Fruit fly (Drosophila melanogaster) whole organism, embryonic: Measurements from ENCODE around the gene mRpS18C.

Experiments
- Awh ChIP-seq: fragments of 200-800 bp; sonication (Bioruptor generic); IDR thresholded peaks from 2 replicates; pipeline ENCODE4, ENCODE4 v1.3.6; 2022; ENCODE audit warnings: missing biosample characterization, missing genetic modification characterization
- CG10366 ChIP-seq: fragments of 200-800 bp; sonication (Bioruptor generic); IDR thresholded peaks from 2 replicates; pipeline ENCODE4 v1.3.6; 2022; ENCODE audit warnings: missing biosample characterization, missing genetic modification characterization
- CG10431 ChIP-seq: fragments of 200-800 bp; sonication (Bioruptor generic); optimal IDR thresholded peaks from 3 replicates; lab custom pipeline; 2018; ENCODE audit warnings: missing biosample characterization, mild to moderate bottlenecking, missing genetic modification characterization
- CG11085 ChIP-seq: fragments of 200-800 bp; sonication (Bioruptor generic); IDR thresholded peaks from 2 replicates; pipeline ENCODE4 v1.3.6; 2022; ENCODE audit warnings: missing biosample characterization, missing genetic modification characterization
- CG11695 ChIP-seq: fragments of 200-800 bp; sonication (Bioruptor generic); IDR thresholded peaks from 3 replicates; pipeline ENCODE4 v1.3.6; 2022; ENCODE audit warnings: missing biosample characterization, missing genetic modification characterization
- CG12744 ChIP-seq: fragments of 200-800 bp; sonication (Bioruptor generic); optimal IDR thresholded peaks from 2 replicates; lab custom pipeline; 2016; ENCODE audit warnings: missing biosample characterization, missing genetic modification characterization
- CG15601 ChIP-seq: fragments of 200-800 bp; sonication (Bioruptor generic); optimal IDR thresholded peaks from 3 replicates; lab custom pipeline; 2019; ENCODE audit warnings: missing biosample characterization, mild to moderate bottlenecking, missing genetic modification characterization, moderate library complexity
- CG17361 ChIP-seq: fragments of 200-800 bp; sonication (Bioruptor generic); IDR thresholded peaks from 3 replicates; pipeline ENCODE4 v1.3.6; 2022; ENCODE audit warnings: missing biosample characterization, missing genetic modification characterization
- CG18262 ChIP-seq: fragments of 200-800 bp; optimal IDR thresholded peaks from 3 replicates; lab custom pipeline; 2019; ENCODE audit warnings: missing biosample characterization, mild to moderate bottlenecking, missing genetic modification characterization, moderate library complexity
- CG18599 ChIP-seq: fragments of 200-800 bp; sonication (Bioruptor generic); optimal IDR thresholded peaks from 3 replicates; lab custom pipeline; 2017; ENCODE audit warnings: missing biosample characterization, missing genetic modification characterization, mild to moderate bottlenecking, moderate library complexity, missing genetic modification reagents
- CG2889 ChIP-seq: fragments of 200-800 bp; sonication (Bioruptor generic); IDR thresholded peaks from 3 replicates; pipeline ENCODE4 v1.3.6; 2022; ENCODE audit warnings: missing biosample characterization, missing genetic modification characterization
- CG31224 ChIP-seq: fragments of 200-800 bp; sonication (Bioruptor generic); IDR thresholded peaks from 2 replicates; pipeline ENCODE4 v1.3.6; 2022; ENCODE audit warnings: missing biosample characterization, missing genetic modification characterization
- CG3847 ChIP-seq: fragments of 200-800 bp; sonication (Bioruptor generic); IDR thresholded peaks from 2 replicates; pipeline ENCODE4 v1.3.6; 2022; ENCODE audit warnings: missing biosample characterization, missing genetic modification characterization
- CG7372 ChIP-seq: fragments of 200-800 bp; sonication (Bioruptor generic); IDR thresholded peaks from 2 replicates; pipeline ENCODE4 v1.3.6; 2022; ENCODE audit warnings: missing biosample characterization, missing genetic modification characterization
- CG7745 ChIP-seq: fragments of 200-800 bp; sonication (Bioruptor generic); optimal IDR thresholded peaks from 2 replicates; lab custom pipeline; 2018; ENCODE audit warnings: missing biosample characterization, mild to moderate bottlenecking, missing genetic modification characterization, moderate library complexity
- CG7928 ChIP-seq: fragments of 200-800 bp; sonication (Bioruptor generic); optimal IDR thresholded peaks from 2 replicates; lab custom pipeline; 2017; ENCODE audit warnings: missing biosample characterization, mild to moderate bottlenecking, missing genetic modification characterization
- CG8290 ChIP-seq, 3 experiments: fragments of 200-800 bp; sonication (Bioruptor generic); optimal IDR thresholded peaks; 2 replicates each; lab custom pipeline; 2016 to 2019; ENCODE audit warnings: missing biosample characterization in 3 of 3, missing genetic modification characterization in 3 of 3, mild to moderate bottlenecking in 2 of 3, moderate library complexity in 1 of 3
- CG9817 ChIP-seq: fragments of 200-800 bp; sonication (Bioruptor generic); optimal IDR thresholded peaks from 2 replicates; lab custom pipeline; 2018; ENCODE audit warnings: missing biosample characterization, mild to moderate bottlenecking, missing genetic modification characterization, moderate library complexity
- CrebB ChIP-seq: fragments of 200-800 bp; sonication (Bioruptor generic); optimal IDR thresholded peaks from 3 replicates; lab custom pipeline; 2018; ENCODE audit warnings: missing biosample characterization, mild to moderate bottlenecking, missing genetic modification characterization
- Deaf1 ChIP-seq: fragments of 200-800 bp; optimal IDR thresholded peaks from 3 replicates; lab custom pipeline; 2019; ENCODE audit warnings: missing biosample characterization, mild to moderate bottlenecking, missing genetic modification characterization, moderate library complexity
- Dfd ChIP-seq, 2 experiments: fragments of >200 bp; optimal IDR thresholded peaks; 2 replicates each; lab custom pipeline; 2017; ENCODE audit warnings: missing biosample characterization in 2 of 2, missing genetic modification characterization in 2 of 2
- Hr39 ChIP-seq: fragments of >200 bp; optimal IDR thresholded peaks from 2 replicates; lab custom pipeline; 2017
- Hr51 ChIP-seq, 2 experiments: fragments of 200-800 bp; sonication (Bioruptor generic); optimal IDR thresholded peaks; 2 replicates in 1 of 2; 3 replicates in 1 of 2; lab custom pipeline; 2016 to 2018; ENCODE audit warnings: missing biosample characterization in 2 of 2, missing genetic modification characterization in 2 of 2, mild to moderate bottlenecking in 1 of 2, moderate library complexity in 1 of 2
- Lim3 ChIP-seq: fragments of 200-800 bp; sonication (Bioruptor generic); IDR thresholded peaks from 2 replicates; pipeline ENCODE4 v1.3.6; 2022; ENCODE audit warnings: missing biosample characterization, missing genetic modification characterization
- Lpt ChIP-seq: fragments of >200 bp; optimal IDR thresholded peaks from 2 replicates; lab custom pipeline; 2018; ENCODE audit warnings: missing biosample characterization, missing genetic modification characterization
- NC2α ChIP-seq: fragments of 200-800 bp; sonication (Bioruptor generic); optimal IDR thresholded peaks from 2 replicates; lab custom pipeline; 2016; ENCODE audit warnings: missing biosample characterization, missing genetic modification characterization
- NFAT ChIP-seq: fragments of 200-800 bp; sonication (Bioruptor generic); IDR thresholded peaks from 2 replicates; pipeline ENCODE4 v1.3.6; 2022; ENCODE audit warnings: missing biosample characterization, missing genetic modification characterization
- Neu2 ChIP-seq: fragments of 200-800 bp; sonication (Bioruptor generic); optimal IDR thresholded peaks from 3 replicates; lab custom pipeline; 2016; ENCODE audit warnings: missing biosample characterization, missing genetic modification characterization, borderline replicate concordance
- Nf-YA ChIP-seq: fragments of 200-800 bp; sonication (Bioruptor generic); IDR thresholded peaks from 2 replicates; pipeline ENCODE4 v1.3.6; 2022; ENCODE audit warnings: missing biosample characterization, missing genetic modification characterization
- Nf-YB ChIP-seq: fragments of 200-800 bp; sonication (Bioruptor generic); optimal IDR thresholded peaks from 3 replicates; lab custom pipeline; 2019; ENCODE audit warnings: missing biosample characterization, mild to moderate bottlenecking, missing genetic modification characterization, moderate library complexity
- Pdp1 ChIP-seq, 2 experiments: fragments of 200-800 bp; sonication (Bioruptor generic); optimal IDR thresholded peaks; 3 replicates each; lab custom pipeline; 2016; ENCODE audit warnings: missing biosample characterization in 2 of 2, missing genetic modification characterization in 2 of 2, mild to moderate bottlenecking in 1 of 2, moderate library complexity in 1 of 2
- Sry-β ChIP-seq: fragments of 200-800 bp; sonication (Bioruptor generic); optimal IDR thresholded peaks from 2 replicates; lab custom pipeline; 2018; ENCODE audit warnings: missing biosample characterization, mild to moderate bottlenecking, missing genetic modification characterization, moderate library complexity
- Sry-δ ChIP-seq: fragments of 200-800 bp; sonication (Bioruptor generic); optimal IDR thresholded peaks from 2 replicates; lab custom pipeline; 2016; ENCODE audit warnings: missing biosample characterization, missing genetic modification characterization
- aop ChIP-seq: fragments of 200-800 bp; sonication (Bioruptor generic); IDR thresholded peaks from 2 replicates; pipeline ENCODE4 v1.3.6; 2022; ENCODE audit warnings: missing biosample characterization, missing genetic modification characterization
- ase ChIP-seq: fragments of 200-800 bp; sonication (Bioruptor generic); IDR thresholded peaks from 3 replicates; pipeline ENCODE4 v1.3.6; 2022; ENCODE audit warnings: missing biosample characterization, missing genetic modification characterization
- disco-r ChIP-seq: fragments of 200-800 bp; sonication (Bioruptor generic); optimal IDR thresholded peaks from 2 replicates; lab custom pipeline; 2016; ENCODE audit warnings: missing biosample characterization, missing genetic modification characterization
- dm ChIP-seq: fragments of 200-800 bp; sonication (Bioruptor generic); optimal IDR thresholded peaks from 3 replicates; lab custom pipeline; 2016; ENCODE audit warnings: missing biosample characterization, missing genetic modification characterization
- gcm2 ChIP-seq: fragments of 200-800 bp; sonication (Bioruptor generic); optimal IDR thresholded peaks from 2 replicates; lab custom pipeline; 2016; ENCODE audit warnings: missing biosample characterization, missing genetic modification characterization
- grn ChIP-seq: fragments of 200-800 bp; sonication (Bioruptor generic); optimal IDR thresholded peaks from 3 replicates; lab custom pipeline; 2017; ENCODE audit warnings: missing biosample characterization, missing genetic modification characterization
- jumu ChIP-seq: fragments of 200-800 bp; sonication (Bioruptor generic); optimal IDR thresholded peaks from 3 replicates; lab custom pipeline; 2016; ENCODE audit warnings: missing biosample characterization, missing genetic modification characterization
- kah ChIP-seq: fragments of 200-800 bp; sonication (Bioruptor generic); optimal IDR thresholded peaks from 2 replicates; lab custom pipeline; 2018; ENCODE audit warnings: missing biosample characterization, mild to moderate bottlenecking, missing genetic modification characterization
- lab ChIP-seq: fragments of 200-800 bp; sonication (Bioruptor generic); optimal IDR thresholded peaks from 3 replicates; lab custom pipeline; 2017; ENCODE audit warnings: missing biosample characterization, missing genetic modification characterization, mild to moderate bottlenecking, moderate library complexity, missing genetic modification reagents
- lov ChIP-seq, 2 experiments: fragments of 200-800 bp in 1 of 2; fragments of >200 bp in 1 of 2; sonication (Bioruptor generic) in 1 of 2; IDR thresholded peaks in 1 of 2; optimal IDR thresholded peaks in 1 of 2; 2 replicates in 1 of 2; 3 replicates in 1 of 2; pipeline versions ENCODE4 v1.3.6 to Lab custom; 2017 to 2022; ENCODE audit warnings: missing biosample characterization in 1 of 2, missing genetic modification characterization in 1 of 2
- nau ChIP-seq: fragments of 200-800 bp; sonication (Bioruptor generic); optimal IDR thresholded peaks from 3 replicates; lab custom pipeline; 2017; ENCODE audit warnings: missing biosample characterization, mild to moderate bottlenecking, missing genetic modification characterization, missing genetic modification reagents
- pan ChIP-seq, 4 experiments: fragments of >200 bp in 3 of 4; fragments of 200-800 bp in 1 of 4; sonication (Bioruptor generic) in 1 of 4; optimal IDR thresholded peaks in 3 of 4; IDR thresholded peaks in 1 of 4; 2 replicates each; pipeline versions ENCODE4 v1.3.6 to Lab custom; 2017 to 2022; ENCODE audit warnings: missing biosample characterization in 2 of 4, missing genetic modification characterization in 2 of 4, mixed read lengths in 1 of 4
- pfk ChIP-seq: fragments of 200-800 bp; sonication (Bioruptor generic); optimal IDR thresholded peaks from 2 replicates; lab custom pipeline; 2018; ENCODE audit warnings: missing biosample characterization, mild to moderate bottlenecking, missing genetic modification characterization, moderate library complexity
- phol ChIP-seq: fragments of 200-800 bp; sonication (Bioruptor generic); optimal IDR thresholded peaks from 3 replicates; lab custom pipeline; 2018; ENCODE audit warnings: missing biosample characterization, mild to moderate bottlenecking, missing genetic modification characterization, moderate library complexity
- repo ChIP-seq: fragments of 200-800 bp; sonication (Bioruptor generic); optimal IDR thresholded peaks from 2 replicates; lab custom pipeline; 2016; ENCODE audit warnings: missing biosample characterization, missing genetic modification characterization
- sens ChIP-seq: fragments of 200-800 bp; sonication (Bioruptor generic); peaks from one replicate; lab custom pipeline; 2016; ENCODE audit warnings: missing biosample characterization, missing genetic modification characterization
- shn ChIP-seq: fragments of 200-800 bp; sonication (Bioruptor generic); optimal IDR thresholded peaks from 3 replicates; lab custom pipeline; 2016; ENCODE audit warnings: missing biosample characterization, missing genetic modification characterization

Gene mRpS18C

DNA sequence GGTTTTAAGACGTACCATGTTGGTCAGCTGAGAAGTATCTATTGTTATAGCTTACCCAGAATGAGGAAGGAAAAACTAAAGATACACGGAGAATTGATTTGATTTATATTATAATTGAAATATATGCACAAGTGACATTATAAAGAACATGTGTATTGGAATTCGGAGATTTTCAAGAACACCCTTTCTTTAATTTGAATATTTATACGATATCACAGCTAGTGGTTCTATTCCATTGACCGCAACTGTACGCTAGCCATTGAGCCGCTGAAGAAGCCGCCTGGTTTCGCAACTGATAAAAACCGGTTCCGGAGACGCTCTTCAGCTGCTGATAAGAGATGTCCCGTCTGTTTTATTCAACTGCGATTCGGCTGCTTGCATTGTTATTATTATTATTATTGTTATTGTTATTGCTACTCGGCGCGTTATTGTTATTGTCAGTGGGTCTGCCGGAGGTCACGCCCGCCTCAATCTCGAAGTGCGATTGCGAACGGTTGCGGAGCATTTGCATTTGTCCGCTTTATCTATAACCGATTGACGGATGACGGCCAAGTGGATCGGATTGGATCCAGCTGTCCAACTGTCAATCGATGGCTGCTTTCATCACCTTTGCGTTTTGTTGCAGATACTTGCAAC, 38.0 kb downstream of the mRpS18C start (continued):
- TF ChIP-seq pan (optimal IDR thresholded peaks at IDR 0.05; lab: Kevin White, UChicago) (no peak), pan (GFP tag; optimal IDR thresholded peaks at IDR 0.05 in 1 of 2, IDR thresholded peaks at IDR 0.05 in 1 of 2) (no peak), CrebB (tag; lab: Kevin White, UChicago) (no peak), CG2889 (GFP tag; lab: Robert Waterston, UW) (no peak), shn (GFP tag; lab: Kevin White, UChicago) (no peak), NFAT (GFP tag; lab: Robert Waterston, UW) (no peak), CG18262 (peak; percentile 33), CG17361 (GFP tag; lab: Robert Waterston, UW) (no peak), CG3847 (GFP tag; lab: Robert Waterston, UW) (no peak), CG11695 (GFP tag; lab: Robert Waterston, UW) (no peak), pfk (GFP tag; lab: Kevin White, UChicago) (no peak), Awh (GFP tag; lab: Robert Waterston, UW) (no peak), jumu (GFP tag; lab: Kevin White, UChicago) (no peak), grn (no peak), CG9817 (tag; lab: Kevin White, UChicago) (no peak), Deaf1 (tag; lab: Kevin White, UChicago) (no peak), phol (tag; lab: Kevin White, UChicago) (peak; percentile 44), Dfd (GFP tag; optimal IDR thresholded peaks at IDR 0.05; lab: Kevin White, UChicago) (no peak), CG15601 (tag; lab: Kevin White, UChicago) (no peak), Hr39 (lab: Kevin White, UChicago) (no peak), sens (GFP tag; lab: Kevin White, UChicago) (no peak), Hr51 (GFP tag; optimal IDR thresholded peaks at IDR 0.05; lab: Kevin White, UChicago) (peak in 1 of 2 experiments; percentile 59), kah (GFP tag; lab: Kevin White, UChicago) (no peak), CG10431 (no peak), Nf-YB (GFP tag; lab: Kevin White, UChicago) (no peak), dm (no peak), lab (GFP tag; lab: Kevin White, UChicago) (peak; percentile 51), Lim3 (no peak), gcm2 (no peak), nau (no peak), Neu2 (no peak), CG18599 (GFP tag; lab: Kevin White, UChicago) (peak; percentile 16), CG8290 (GFP tag; optimal IDR thresholded peaks at IDR 0.05; lab: Kevin White, UChicago) (no peak), CG8290 (tag; optimal IDR thresholded peaks at IDR 0.05; lab: Kevin White, UChicago) (no peak), Sry-β (GFP tag; lab: Kevin White, UChicago) (no peak), CG31224 (GFP tag; lab: Robert Waterston, UW) (no peak), CG10366 (no peak; the same call in 1 of the 2 replicates), disco-r (GFP tag; lab: Kevin White, UChicago) (no peak), ase (GFP tag; lab: Robert Waterston, UW) (no peak), repo (GFP tag; lab: Kevin White, UChicago) (no peak), CG7745 (tag; lab: Kevin White, UChicago) (no peak), Sry-δ (no peak), Nf-YA (GFP tag; lab: Robert Waterston, UW) (no peak), lov (optimal IDR thresholded peaks at IDR 0.05; lab: Kevin White, UChicago) (no peak), lov (GFP tag; IDR thresholded peaks at IDR 0.05; lab: Robert Waterston, UW) (no peak), CG11085 (GFP tag; lab: Robert Waterston, UW) (no peak), NC2α (no peak), Pdp1 (GFP tag; optimal IDR thresholded peaks at IDR 0.05; lab: Kevin White, UChicago) (no peak), CG7372 (GFP tag; lab: Robert Waterston, UW) (no peak), CG12744 (no peak), CG7928 (no peak), aop (no peak), Lpt (GFP tag; lab: Kevin White, UChicago) (no peak)
